Worm (Caenorhabditis elegans): Measurements from ENCODE around the gene K09E9.3.

DNA sequence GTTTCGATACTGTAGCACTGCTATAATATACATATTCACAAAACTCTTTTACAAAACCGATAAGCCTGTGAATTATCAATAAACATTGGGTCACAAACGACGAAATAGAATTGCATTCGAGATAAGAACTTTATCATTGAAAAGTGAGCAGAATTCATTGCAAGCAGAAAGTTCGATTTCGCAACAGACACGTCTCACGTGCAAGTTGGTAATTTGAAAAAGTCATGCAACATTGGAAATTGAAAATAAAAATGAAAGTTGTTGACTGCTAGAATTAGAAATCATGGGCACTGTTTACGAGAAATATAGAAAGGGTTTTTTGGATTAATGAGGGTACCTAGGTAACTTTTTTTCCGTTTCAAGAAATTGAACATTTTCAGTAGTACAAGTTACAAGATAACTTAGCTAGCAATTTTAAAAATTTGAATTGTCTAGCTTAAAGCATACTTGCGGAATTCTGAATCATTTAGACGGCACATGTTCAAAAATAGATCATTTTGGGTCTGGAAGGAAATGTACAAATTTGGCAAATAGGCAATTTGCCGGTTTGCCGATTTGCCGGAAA lies 3.0 kb downstream of the K09E9.3 start:
- TF ChIP-seq blmp-1 (tag; optimal IDR thresholded peaks at IDR 0.05; ENCODE audit: insufficient read depth) (peak; percentile 37), fos-1 (tag; optimal IDR thresholded peaks at IDR 0.05) (peak; percentile 90), zag-1 (tag; optimal IDR thresholded peaks at IDR 0.05) (no peak), nhr-237 (tag; optimal IDR thresholded peaks at IDR 0.05) (no peak), nhr-12 (tag; optimal IDR thresholded peaks at IDR 0.05) (no peak), unc-39 (tag; optimal IDR thresholded peaks at IDR 0.05) (no peak), unc-55 (GFP tag; optimal IDR thresholded peaks at IDR 0.05) (peak; percentile 18), mdl-1 (tag; optimal IDR thresholded peaks at IDR 0.05) (peak in 1 of 2 experiments; percentile 78), unc-62 (GFP tag; optimal IDR thresholded peaks at IDR 0.05) (no peak), aly-2 (tag; optimal IDR thresholded peaks at IDR 0.05) (peak; percentile 54), nhr-23 (tag; optimal IDR thresholded peaks at IDR 0.05) (no peak), mab-5 (tag; optimal IDR thresholded peaks at IDR 0.05) (no peak), elt-3 (tag; optimal IDR thresholded peaks at IDR 0.05) (no peak)
